Fruit fly (Drosophila melanogaster) whole organism, wandering third instar larva: ENCODE results near the gene CG10211.

ENCODE experiments used
- OdsH ChIP-seq: fragments of 200-800 bp; sonication (Bioruptor generic); optimal IDR thresholded peaks from 2 replicates; lab custom pipeline; 2016; ENCODE audit warnings: missing biosample characterization, mild to moderate bottlenecking, missing genetic modification characterization
- br ChIP-seq: fragments of 200-800 bp; sonication (Bioruptor generic); optimal IDR thresholded peaks from 2 replicates; lab custom pipeline; 2016; ENCODE audit warnings: missing biosample characterization, missing genetic modification characterization
- h ChIP-seq: fragments of 200-800 bp; sonication (Bioruptor generic); optimal IDR thresholded peaks from 3 replicates; lab custom pipeline; 2016; ENCODE audit warnings: missing biosample characterization, mild to moderate bottlenecking, missing genetic modification characterization
- jim ChIP-seq: fragments of 175-275, 200-325 bp; sonication (Bioruptor generic); optimal IDR thresholded peaks from 2 replicates; lab custom pipeline; 2016; ENCODE audit warnings: missing biosample characterization, mild to moderate bottlenecking, missing genetic modification characterization

DNA sequence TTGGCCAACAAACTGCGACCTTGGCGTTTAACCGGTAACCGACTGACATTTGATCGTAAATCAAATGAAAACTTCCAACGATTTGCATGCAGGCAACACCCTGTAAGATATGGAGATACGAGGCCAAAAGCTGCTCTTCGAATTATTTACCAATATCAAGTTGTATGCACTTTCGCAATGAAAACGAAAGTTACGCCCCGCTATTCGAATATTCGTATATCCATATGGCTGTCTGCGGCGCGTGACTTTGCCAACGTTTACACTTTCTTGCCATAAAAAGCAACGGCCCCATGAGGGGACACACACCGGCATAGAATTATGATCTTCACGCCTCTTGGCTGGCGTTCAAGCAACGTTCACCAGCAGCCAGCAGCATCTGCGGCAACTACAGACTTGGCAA, 5.0 kb downstream of the CG10211 start:
- TF ChIP-seq h (GFP tag; lab: Kevin White, UChicago): no peak
- TF ChIP-seq jim (GFP tag; lab: Kevin White, UChicago): no peak
- TF ChIP-seq OdsH (GFP tag; lab: Kevin White, UChicago): no peak
- TF ChIP-seq br (GFP tag; lab: Kevin White, UChicago): no peak
